Fruit fly (Drosophila melanogaster): Measurements from ENCODE around the gene CG31642.

The CG31642 gene

dm6 chr2L:6124815-6125214 lies 6.5 kb downstream of the CG31642 start, which contains the start of gene Arpc4 (continued):
- TF ChIP-seq psq (GFP tag; optimal IDR thresholded peaks at IDR 0.05) (no peak), CG17359 (tag; optimal IDR thresholded peaks at IDR 0.05) (peak; percentile 5), chm (GFP tag; IDR thresholded peaks at IDR 0.05) (no peak), CG11504 (tag; optimal IDR thresholded peaks at IDR 0.05) (no peak), CG11398 (GFP tag; optimal IDR thresholded peaks at IDR 0.05) (peak; percentile 7), gfzf (GFP tag; optimal IDR thresholded peaks at IDR 0.05) (peak; percentile 80), CG6854 (GFP tag; optimal IDR thresholded peaks at IDR 0.05) (no peak), gsb-n (tag; optimal IDR thresholded peaks at IDR 0.05) (peak; percentile 7), CG31441 (GFP tag; IDR thresholded peaks at IDR 0.05) (no peak; the same call in 1 of the 2 replicates), Dp (GFP tag; optimal IDR thresholded peaks at IDR 0.05) (peak; percentile 29), CG5180 (GFP tag; optimal IDR thresholded peaks at IDR 0.05) (no peak), ems (GFP tag; optimal IDR thresholded peaks at IDR 0.05) (peak; percentile 3), bbx (GFP tag; IDR thresholded peaks at IDR 0.05; ENCODE audit: partially characterized antibody) (no peak), Bgb (GFP tag; IDR thresholded peaks at IDR 0.05; ENCODE audit: partially characterized antibody) (no peak), Tbp (GFP tag; optimal IDR thresholded peaks at IDR 0.05) (no peak), CG8478 (optimal IDR thresholded peaks at IDR 0.05) (no peak), Pdp1 (GFP tag; optimal IDR thresholded peaks at IDR 0.05) (peak in 1 of 2 experiments; percentile 53), CG8359 (GFP tag; optimal IDR thresholded peaks at IDR 0.05; ENCODE audit: borderline replicate concordance) (no peak), Rfx (GFP tag; IDR thresholded peaks at IDR 0.05) (peak; percentile 82), CG6765 (GFP tag; optimal IDR thresholded peaks at IDR 0.05) (no peak), dmrt11E (tag; optimal IDR thresholded peaks at IDR 0.05) (peak; percentile 50), Nf-YB (GFP tag; optimal IDR thresholded peaks at IDR 0.05) (no peak), cg (GFP tag; optimal IDR thresholded peaks at IDR 0.05) (no peak), Max (GFP tag; optimal IDR thresholded peaks at IDR 0.05) (peak; percentile 20), nerfin-2 (GFP tag; IDR thresholded peaks at IDR 0.05; ENCODE audit: partially characterized antibody) (no peak), Sry-β (GFP tag; optimal IDR thresholded peaks at IDR 0.05) (no peak), CG6813 (GFP tag; optimal IDR thresholded peaks at IDR 0.05) (no peak), lov (optimal IDR thresholded peaks at IDR 0.05) (no peak), lov (GFP tag; IDR thresholded peaks at IDR 0.05) (no peak), Hr78 (GFP tag; optimal IDR thresholded peaks at IDR 0.05) (no peak), CG9932 (GFP tag; IDR thresholded peaks at IDR 0.05) (peak; percentile 79), CG4617 (GFP tag; optimal IDR thresholded peaks at IDR 0.05; ENCODE audit: borderline replicate concordance) (peak; percentile 72), disco-r (GFP tag; optimal IDR thresholded peaks at IDR 0.05) (no peak), run (tag; optimal IDR thresholded peaks at IDR 0.05) (no peak), CG1024 (GFP tag; IDR thresholded peaks at IDR 0.05) (peak; percentile 69), CG8924 (tag; optimal IDR thresholded peaks at IDR 0.05) (peak; percentile 55), gsb (GFP tag; IDR thresholded peaks at IDR 0.05) (no peak), Gug (GFP tag; IDR thresholded peaks at IDR 0.05) (no peak), Rx (GFP tag; IDR thresholded peaks at IDR 0.05) (0 out of 2 replicates have a peak, but pooled peaks have one; percentile 30), fd3F (GFP tag; optimal IDR thresholded peaks at IDR 0.05) (no peak), CG2875 (GFP tag; optimal IDR thresholded peaks at IDR 0.05) (no peak), CG4707 (GFP tag; optimal IDR thresholded peaks at IDR 0.05) (no peak), CG5953 (GFP tag; IDR thresholded peaks at IDR 0.05) (peak; percentile 69), ro (GFP tag; IDR thresholded peaks at IDR 0.05) (peak; percentile 52; the same call in 1 of the 2 replicates), jumu (GFP tag; optimal IDR thresholded peaks at IDR 0.05) (peak; percentile 33), CG16815 (GFP tag; optimal IDR thresholded peaks at IDR 0.05) (no peak), Neu2 (GFP tag; optimal IDR thresholded peaks at IDR 0.05; ENCODE audit: borderline replicate concordance) (no peak), Elba2 (GFP tag; optimal IDR thresholded peaks at IDR 0.05) (no peak), insv (GFP tag; optimal IDR thresholded peaks at IDR 0.05) (no peak), CG8944 (GFP tag; optimal IDR thresholded peaks at IDR 0.05) (peak; percentile 22)

All from whole organism, embryonic.